Worm (Caenorhabditis elegans): Measurements from ENCODE around the gene gspd-1.

- no peak for TF ChIP-seq ama-1 (optimal IDR thresholded peaks at IDR 0.05)
- no peak for TF ChIP-seq ceh-36 (tag; optimal IDR thresholded peaks at IDR 0.05)
- TF ChIP-seq aly-1 (tag; optimal IDR thresholded peaks at IDR 0.05) = no peak
Measured at ce11 chrIV:11326939-11327565, 9.8 kb downstream of the gspd-1 start, which contains the start of gene B0035.21.

Measured in whole organism, early embryonic.